Worm (Caenorhabditis elegans): ENCODE results near the gene npp-8.
"Not testable (repeated sequence)": the region's sequence is repeated elsewhere in the genome, so short reads cannot be mapped to it uniquely, and the experiment has no call there.

The npp-8 gene

DNA sequence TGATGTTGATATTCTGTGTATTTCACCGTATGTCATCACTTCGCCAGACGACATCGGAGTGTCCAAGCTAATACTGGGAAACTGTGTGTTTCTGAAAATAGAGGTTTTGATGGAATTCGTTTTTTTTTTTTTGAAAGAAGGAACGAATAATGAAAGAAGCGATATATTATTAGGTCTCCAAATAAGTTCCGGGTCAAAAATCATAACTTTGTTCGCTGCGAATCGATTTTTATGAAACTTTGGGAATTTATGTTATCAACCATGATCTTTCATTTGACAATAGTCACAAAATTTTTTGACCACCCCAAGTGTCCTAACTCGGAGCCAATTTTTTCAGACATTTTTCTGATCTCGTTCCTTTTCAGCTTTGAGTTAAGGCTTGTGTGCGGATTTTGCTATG lies 49.6 kb upstream of the npp-8 start, which contains the start of gene nhr-274:
TSS of gene nhr-274 (minus strand) at position 101 of the 400 bp plus-strand sequence.
- not testable (repeated sequence) for TF ChIP-seq C34F6.9, F13H6.1, lsy-2 (tag; optimal IDR thresholded peaks at IDR 0.05)

DNA sequence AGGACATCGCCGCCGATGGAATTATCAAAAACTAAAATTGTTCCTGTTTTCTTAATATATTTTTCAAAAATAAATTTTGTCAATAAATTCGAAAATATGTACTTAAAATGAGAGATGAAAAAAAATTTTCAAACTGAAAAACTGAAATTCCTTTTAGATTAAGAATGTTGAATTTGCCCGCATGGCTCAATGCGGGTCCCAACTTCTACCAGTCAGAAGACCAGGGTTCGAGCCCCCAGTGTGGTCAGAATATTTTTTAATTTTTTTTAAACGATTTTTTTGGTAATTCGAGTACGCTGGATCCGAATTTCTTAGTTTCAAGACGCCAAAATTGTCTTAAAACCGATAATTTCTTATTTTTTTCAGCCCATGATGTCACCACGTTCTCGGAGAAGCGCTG lies 41.7 kb upstream of the npp-8 start:
- TF ChIP-seq snpc-4 (tag; optimal IDR thresholded peaks at IDR 0.05), result no peak
- no peak for TF ChIP-seq aly-2 (tag; optimal IDR thresholded peaks at IDR 0.05)
- TF ChIP-seq nhr-25 (tag; optimal IDR thresholded peaks at IDR 0.05), result no peak
- no peak for TF ChIP-seq sem-4 (tag; optimal IDR thresholded peaks at IDR 0.05)
- no peak for TF ChIP-seq unc-39 (tag; optimal IDR thresholded peaks at IDR 0.05)
- no peak for TF ChIP-seq nhr-21 (tag; optimal IDR thresholded peaks at IDR 0.05)
- TF ChIP-seq lsy-2 (tag; optimal IDR thresholded peaks at IDR 0.05), result no peak
- TF ChIP-seq crh-2 (tag; optimal IDR thresholded peaks at IDR 0.05), result no peak
- no peak for TF ChIP-seq nhr-23 (tag; optimal IDR thresholded peaks at IDR 0.05)
- TF ChIP-seq Y55F3AM.14 (GFP tag; optimal IDR thresholded peaks at IDR 0.05), result no peak
- no peak for TF ChIP-seq elt-1 (tag; optimal IDR thresholded peaks at IDR 0.05)
- TF ChIP-seq skn-1 (tag; optimal IDR thresholded peaks at IDR 0.05), result no peak
- no peak for TF ChIP-seq gmeb-1 (tag; optimal IDR thresholded peaks at IDR 0.05)
- no peak for TF ChIP-seq ZK546.5 (tag; optimal IDR thresholded peaks at IDR 0.05)
- TF ChIP-seq nhr-10 (tag; optimal IDR thresholded peaks at IDR 0.05), result no peak
- no peak for TF ChIP-seq blmp-1 (tag; optimal IDR thresholded peaks at IDR 0.05; ENCODE audit: insufficient read depth)
- TF ChIP-seq ceh-82 (tag; optimal IDR thresholded peaks at IDR 0.05), result no peak

DNA sequence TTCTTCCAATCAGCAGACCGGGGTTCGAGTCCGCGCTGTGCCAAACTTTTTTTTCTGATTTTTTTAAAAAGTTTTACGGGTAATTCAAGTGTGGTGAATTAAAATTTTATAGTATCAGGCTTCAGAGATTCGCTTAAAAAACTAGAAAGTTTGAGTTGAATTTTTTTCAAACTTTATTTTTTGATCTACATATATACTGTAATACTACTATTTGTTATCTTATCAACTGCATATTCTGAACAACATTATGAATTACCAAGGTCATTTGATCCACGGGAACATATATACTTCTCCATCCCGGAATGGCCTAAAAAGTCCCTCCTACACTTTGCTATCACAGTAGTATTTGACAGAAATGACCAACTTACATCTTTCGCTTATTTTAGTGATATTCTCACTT lies 37.8 kb upstream of the npp-8 start, which contains the start of gene Y41D4B.6:
TSS of gene Y41D4B.6 (plus strand) at position 301 of the 400 bp plus-strand sequence.
- TF ChIP-seq nhr-77 (tag; optimal IDR thresholded peaks at IDR 0.05), result no peak
- no peak for TF ChIP-seq nhr-10 (tag; optimal IDR thresholded peaks at IDR 0.05)
- no peak for TF ChIP-seq nhr-12 (tag; optimal IDR thresholded peaks at IDR 0.05)
- TF ChIP-seq lin-39 (tag; optimal IDR thresholded peaks at IDR 0.05), result no peak
- TF ChIP-seq nhr-129 (tag; optimal IDR thresholded peaks at IDR 0.05), result no peak
- no peak for TF ChIP-seq ceh-82 (tag; optimal IDR thresholded peaks at IDR 0.05)
- no peak for TF ChIP-seq nhr-237 (tag; optimal IDR thresholded peaks at IDR 0.05)
- TF ChIP-seq gmeb-1 (tag; optimal IDR thresholded peaks at IDR 0.05), result no peak

DNA sequence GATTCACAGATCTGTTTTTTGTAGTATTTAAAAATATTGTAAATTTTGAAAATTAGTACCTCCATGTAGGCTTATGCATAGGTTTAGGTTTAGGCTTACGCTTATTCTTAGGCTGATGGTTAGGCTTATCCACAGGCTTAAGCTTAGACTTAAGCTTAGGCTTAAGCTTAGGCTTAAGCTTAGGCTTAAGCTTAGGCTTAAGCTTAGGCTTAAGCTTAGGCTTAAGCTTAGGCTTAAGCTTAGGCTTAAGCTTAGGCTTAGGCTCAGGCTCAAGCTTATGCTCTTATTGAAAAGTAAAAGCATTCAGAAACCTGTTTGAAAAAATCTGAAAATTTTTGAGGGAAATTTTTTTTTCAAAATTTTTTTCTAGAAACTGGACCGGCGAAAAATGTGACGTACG lies 37.0 kb upstream of the npp-8 start:
- TF ChIP-seq nhr-12 (tag; optimal IDR thresholded peaks at IDR 0.05) (no peak), nhr-11 (tag; optimal IDR thresholded peaks at IDR 0.05) (no peak), nhr-10 (tag; optimal IDR thresholded peaks at IDR 0.05) (no peak), blmp-1 (tag; optimal IDR thresholded peaks at IDR 0.05; ENCODE audit: insufficient read depth) (no peak), nhr-6 (tag; optimal IDR thresholded peaks at IDR 0.05) (no peak), Y55F3AM.14 (GFP tag; optimal IDR thresholded peaks at IDR 0.05) (no peak), unc-55 (GFP tag; optimal IDR thresholded peaks at IDR 0.05) (no peak), skn-1 (tag; optimal IDR thresholded peaks at IDR 0.05) (no peak), ZK546.5 (tag; optimal IDR thresholded peaks at IDR 0.05) (no peak), F13H6.1 (tag; optimal IDR thresholded peaks at IDR 0.05) (no peak), lin-11 (tag; optimal IDR thresholded peaks at IDR 0.05) (no peak), ztf-11 (tag; optimal IDR thresholded peaks at IDR 0.05) (no peak), nhr-237 (tag; optimal IDR thresholded peaks at IDR 0.05) (no peak), mdl-1 (tag; optimal IDR thresholded peaks at IDR 0.05) (no peak), sem-4 (tag; optimal IDR thresholded peaks at IDR 0.05) (no peak)

DNA sequence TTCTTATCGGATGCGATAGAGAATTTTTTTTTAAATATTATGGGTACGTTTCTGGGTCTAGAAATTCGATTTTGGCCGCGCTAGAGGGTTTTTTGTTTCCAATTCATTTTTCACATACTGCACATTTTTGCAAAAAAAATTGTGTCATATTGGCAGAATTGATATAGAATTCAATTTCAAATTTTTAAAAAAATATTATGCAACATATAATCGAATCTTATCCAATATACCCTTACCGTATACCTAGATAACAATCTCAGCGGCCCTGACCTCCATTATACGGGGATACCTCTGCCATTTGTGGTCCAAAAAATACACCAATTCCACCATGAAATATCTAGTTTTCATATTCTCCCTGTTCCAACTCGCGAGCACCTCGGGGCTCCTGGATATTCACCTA lies 36.0 kb upstream of the npp-8 start, which contains the start of gene cpg-24:
TSS of gene cpg-24 (plus strand) at position 301 of the 400 bp plus-strand sequence.
- TF ChIP-seq crh-2 (tag; optimal IDR thresholded peaks at IDR 0.05) (no peak), lin-11 (tag; optimal IDR thresholded peaks at IDR 0.05) (no peak), snpc-4 (tag; optimal IDR thresholded peaks at IDR 0.05) (no peak), ama-1 (optimal IDR thresholded peaks at IDR 0.05) (no peak), lin-39 (tag; optimal IDR thresholded peaks at IDR 0.05) (no peak), F13H6.1 (tag; optimal IDR thresholded peaks at IDR 0.05) (no peak), ztf-11 (tag; optimal IDR thresholded peaks at IDR 0.05) (no peak), ZK546.5 (tag; optimal IDR thresholded peaks at IDR 0.05) (no peak), sma-3 (GFP tag; optimal IDR thresholded peaks at IDR 0.05) (no peak), egl-27 (tag; optimal IDR thresholded peaks at IDR 0.05) (no peak), elt-1 (tag; optimal IDR thresholded peaks at IDR 0.05) (no peak), gmeb-1 (tag; optimal IDR thresholded peaks at IDR 0.05) (no peak), dmd-4 (tag; optimal IDR thresholded peaks at IDR 0.05) (no peak)

Data from whole organism, L2 larva.